Fruit fly (Drosophila melanogaster): ENCODE measurements around the gene CG3061.
A peak's percentile ranks its signal among the peaks of the same experiment; 100 is the strongest.

CG3061 gene

DNA sequence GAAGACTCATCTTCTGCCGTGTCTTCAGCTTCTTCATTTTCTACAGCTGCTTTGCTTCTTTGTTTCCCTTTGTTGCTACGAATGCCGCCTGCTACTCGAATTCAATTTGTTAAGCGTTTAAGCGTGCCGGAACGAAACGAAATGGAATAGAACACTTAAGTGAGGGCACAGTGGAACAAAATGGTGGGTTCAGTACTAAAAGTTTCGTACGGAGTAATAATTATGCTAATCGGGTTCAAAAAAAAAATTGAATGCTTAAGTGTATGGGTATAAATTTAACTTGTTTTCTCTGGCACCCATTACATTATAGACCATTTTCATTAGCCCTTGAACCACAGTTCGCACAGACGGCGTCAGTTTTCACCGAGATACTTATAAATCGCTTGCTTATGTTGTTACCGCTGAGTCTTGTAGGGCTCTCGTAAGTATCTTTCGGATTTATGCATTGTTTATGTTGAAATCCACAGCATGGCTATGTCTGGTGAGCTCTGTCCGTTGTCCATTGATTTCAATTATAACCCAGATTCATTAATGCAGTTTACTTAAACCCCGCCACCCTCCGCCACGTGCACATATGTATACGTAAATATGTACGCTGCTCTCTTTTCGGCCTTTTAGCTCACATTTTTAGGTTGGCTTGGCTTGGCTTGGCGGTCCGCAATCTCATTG, 19.6 kb upstream of the CG3061 start (continued):
- peak; percentile 84 for TF ChIP-seq OdsH (GFP tag; optimal IDR thresholded peaks at IDR 0.05)
- TF ChIP-seq salr (GFP tag; optimal IDR thresholded peaks at IDR 0.05), result peak; percentile 50 to 78
- peak; percentile 78 for TF ChIP-seq CG32006 (GFP tag; optimal IDR thresholded peaks at IDR 0.05)
- TF ChIP-seq vri (GFP tag; optimal IDR thresholded peaks at IDR 0.05), result peak; percentile 53
- peak; percentile 80 for TF ChIP-seq net (GFP tag; optimal IDR thresholded peaks at IDR 0.05)
- peak; percentile 83 for TF ChIP-seq CG1621 (tag; optimal IDR thresholded peaks at IDR 0.05)
- TF ChIP-seq Sox15 (GFP tag; optimal IDR thresholded peaks at IDR 0.05), result peak; percentile 68
- peak; percentile 89 for TF ChIP-seq Ets96B (tag; optimal IDR thresholded peaks at IDR 0.05)
- TF ChIP-seq CG34406 (GFP tag; optimal IDR thresholded peaks at IDR 0.05), result peak; percentile 75
- TF ChIP-seq CG8632 (GFP tag; optimal IDR thresholded peaks at IDR 0.05), result peak; percentile 81
- TF ChIP-seq Ets21C (GFP tag; optimal IDR thresholded peaks at IDR 0.05), result peak; percentile 60
- peak; percentile 85 for TF ChIP-seq Gug (GFP tag; IDR thresholded peaks at IDR 0.05)
- peak; percentile 81 for TF ChIP-seq CG8119 (GFP tag; IDR thresholded peaks at IDR 0.05)
- peak; percentile 82 for TF ChIP-seq acj6 (GFP tag; optimal IDR thresholded peaks at IDR 0.05)
- TF ChIP-seq CG16779 (tag; optimal IDR thresholded peaks at IDR 0.05), result peak; percentile 49
- peak; percentile 40 for TF ChIP-seq Blimp-1 (GFP tag; optimal IDR thresholded peaks at IDR 0.05)
- TF ChIP-seq CG9139 (GFP tag; optimal IDR thresholded peaks at IDR 0.05), result peak; percentile 92
- TF ChIP-seq dac (GFP tag; optimal IDR thresholded peaks at IDR 0.05), result peak; percentile 30
- peak; percentile 94 for TF ChIP-seq fd85E (GFP tag; optimal IDR thresholded peaks at IDR 0.05)
- peak; percentile 97 for TF ChIP-seq CG10669 (GFP tag; optimal IDR thresholded peaks at IDR 0.05)
- TF ChIP-seq Hr4 (GFP tag; optimal IDR thresholded peaks at IDR 0.05), result peak; percentile 81
- peak; percentile 88 for TF ChIP-seq CG11902 (GFP tag; optimal IDR thresholded peaks at IDR 0.05)
- peak; percentile 86 for TF ChIP-seq fkh (GFP tag; optimal IDR thresholded peaks at IDR 0.05)
- peak; percentile 79 for TF ChIP-seq Sox102F (GFP tag; optimal IDR thresholded peaks at IDR 0.05)
- peak; percentile 94 for TF ChIP-seq CG6808 (GFP tag; optimal IDR thresholded peaks at IDR 0.05)
- TF ChIP-seq Eip93F (GFP tag; optimal IDR thresholded peaks at IDR 0.05), result no peak
- TF ChIP-seq Smox (GFP tag; optimal IDR thresholded peaks at IDR 0.05), result peak; percentile 77
- peak; percentile 81 for TF ChIP-seq pdm3 (GFP tag; optimal IDR thresholded peaks at IDR 0.05)
- TF ChIP-seq Lpt (GFP tag; optimal IDR thresholded peaks at IDR 0.05), result peak; percentile 83
- peak; percentile 95 for TF ChIP-seq CG11762 (GFP tag; optimal IDR thresholded peaks at IDR 0.05; ENCODE audit: insufficient read depth)
- TF ChIP-seq CG6163 (GFP tag; IDR thresholded peaks at IDR 0.05), result peak; percentile 97
- peak; percentile 96 for TF ChIP-seq CG8319 (GFP tag; optimal IDR thresholded peaks at IDR 0.05)
- peak; percentile 76 for TF ChIP-seq CG10631 (GFP tag; optimal IDR thresholded peaks at IDR 0.05)

DNA sequence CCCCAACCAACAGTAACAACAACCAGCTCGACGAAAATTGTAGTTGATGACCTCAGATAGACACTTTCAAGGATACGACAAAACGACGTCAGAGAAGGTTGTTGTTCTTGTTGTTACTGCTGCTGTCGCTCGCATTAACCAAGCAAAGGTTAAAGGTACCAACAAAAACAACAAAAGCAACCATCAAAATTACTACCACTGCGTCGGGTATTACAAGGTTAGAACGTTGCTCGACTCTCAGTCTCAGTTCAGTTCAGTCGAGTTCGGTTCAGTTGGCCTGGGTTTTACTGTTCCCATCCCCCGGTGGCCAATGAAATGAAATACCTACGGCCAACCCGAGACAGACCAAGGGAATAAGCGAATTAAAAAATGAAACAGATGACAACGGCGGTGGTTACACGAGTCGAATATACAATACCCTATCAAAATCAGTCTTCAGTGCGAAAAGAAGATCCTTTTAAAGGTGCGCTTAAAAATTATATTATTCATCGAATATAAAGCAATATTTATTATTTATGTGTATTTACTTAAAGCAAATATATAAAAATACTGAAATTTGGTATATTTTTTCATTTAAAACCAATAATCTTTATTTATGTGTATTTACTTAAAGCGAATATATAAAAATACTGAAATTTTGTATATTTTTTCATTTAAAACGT, 18.2 kb upstream of the CG3061 start:
- TF ChIP-seq CG34406 (GFP tag; optimal IDR thresholded peaks at IDR 0.05) (peak; percentile 4), net (GFP tag; optimal IDR thresholded peaks at IDR 0.05) (no peak), CG3919 (GFP tag; optimal IDR thresholded peaks at IDR 0.05) (no peak), CG6163 (GFP tag; IDR thresholded peaks at IDR 0.05) (no peak), CG8319 (GFP tag; optimal IDR thresholded peaks at IDR 0.05) (no peak), Sox14 (GFP tag; optimal IDR thresholded peaks at IDR 0.05) (no peak), CG8119 (GFP tag; IDR thresholded peaks at IDR 0.05) (no peak), CG6854 (GFP tag; optimal IDR thresholded peaks at IDR 0.05) (no peak), CG16779 (tag; optimal IDR thresholded peaks at IDR 0.05) (no peak), OdsH (GFP tag; optimal IDR thresholded peaks at IDR 0.05) (no peak), eg (GFP tag; IDR thresholded peaks at IDR 0.05) (no peak), CG10669 (GFP tag; optimal IDR thresholded peaks at IDR 0.05) (no peak), CG6808 (GFP tag; optimal IDR thresholded peaks at IDR 0.05) (no peak), Hr4 (GFP tag; optimal IDR thresholded peaks at IDR 0.05) (no peak), svp (GFP tag) (no peak), CG6276 (GFP tag; optimal IDR thresholded peaks at IDR 0.05) (no peak), acj6 (GFP tag; optimal IDR thresholded peaks at IDR 0.05) (peak; percentile 2), Eip78C (GFP tag) (peak; percentile 58), Sox102F (GFP tag; optimal IDR thresholded peaks at IDR 0.05) (no peak), CG3032 (tag; optimal IDR thresholded peaks at IDR 0.05) (peak; percentile 20), fkh (GFP tag; optimal IDR thresholded peaks at IDR 0.05) (no peak), CG10631 (GFP tag; optimal IDR thresholded peaks at IDR 0.05) (no peak), CG15336 (GFP tag; IDR thresholded peaks at IDR 0.05) (no peak), Lpt (GFP tag; optimal IDR thresholded peaks at IDR 0.05) (no peak), CG11902 (GFP tag; optimal IDR thresholded peaks at IDR 0.05) (no peak), Smox (GFP tag; optimal IDR thresholded peaks at IDR 0.05) (no peak), Gug (GFP tag; IDR thresholded peaks at IDR 0.05) (no peak), dac (GFP tag; optimal IDR thresholded peaks at IDR 0.05) (no peak), spab (GFP tag; optimal IDR thresholded peaks at IDR 0.05) (peak; percentile 15), CG11762 (GFP tag; optimal IDR thresholded peaks at IDR 0.05; ENCODE audit: insufficient read depth) (no peak), CG7368 (GFP tag; optimal IDR thresholded peaks at IDR 0.05) (no peak), CG31627 (GFP tag; optimal IDR thresholded peaks at IDR 0.05) (no peak), Blimp-1 (GFP tag; optimal IDR thresholded peaks at IDR 0.05) (no peak)
